Fruit fly (Drosophila melanogaster) whole organism, prepupa: ENCODE results near the gene CG9393.

Experiments
- Blimp-1 ChIP-seq: fragments of 200-800 bp; sonication (Bioruptor generic); optimal IDR thresholded peaks from 3 replicates; lab custom pipeline; 2017; ENCODE audit warnings: missing biosample characterization, missing genetic modification characterization, mild to moderate bottlenecking, moderate library complexity, missing genetic modification reagents
- CG10669 ChIP-seq: fragments of 200-800 bp; sonication (Bioruptor generic); optimal IDR thresholded peaks from 3 replicates; lab custom pipeline; 2018; ENCODE audit warnings: missing biosample characterization, mild to moderate bottlenecking, missing genetic modification characterization, moderate library complexity
- CG11294 ChIP-seq: fragments of 200-800 bp; sonication (Bioruptor generic); IDR thresholded peaks from 2 replicates; pipeline ENCODE4 v1.3.6; 2022; ENCODE audit warnings: missing biosample characterization, missing genetic modification characterization
- CG11762 ChIP-seq: fragments of 200-800 bp; sonication (Bioruptor generic); optimal IDR thresholded peaks from 3 replicates; lab custom pipeline; 2016; ENCODE audit warnings: missing biosample characterization, missing genetic modification characterization; ENCODE audit not compliant: insufficient read depth
- CG15336 ChIP-seq: fragments of 200-800 bp; sonication (Bioruptor generic); IDR thresholded peaks from 2 replicates; pipeline ENCODE4 v1.3.6; 2022; ENCODE audit warnings: missing biosample characterization, missing genetic modification characterization
- CG1621 ChIP-seq: fragments of 200-800 bp; sonication (Bioruptor generic); optimal IDR thresholded peaks from 3 replicates; lab custom pipeline; 2018; ENCODE audit warnings: missing biosample characterization, mild to moderate bottlenecking, missing genetic modification characterization
- CG16779 ChIP-seq: fragments of 200-800 bp; sonication (Bioruptor generic); optimal IDR thresholded peaks from 3 replicates; lab custom pipeline; 2017; ENCODE audit warnings: missing biosample characterization, mild to moderate bottlenecking, missing genetic modification characterization
- CG3032 ChIP-seq: fragments of 200-800 bp; optimal IDR thresholded peaks from 2 replicates; lab custom pipeline; 2019; ENCODE audit warnings: missing biosample characterization, mild to moderate bottlenecking, missing genetic modification characterization, moderate library complexity
- CG3919 ChIP-seq: fragments of 200-800 bp; sonication (Bioruptor generic); optimal IDR thresholded peaks from 3 replicates; lab custom pipeline; 2016; ENCODE audit warnings: missing biosample characterization, missing genetic modification characterization
- CG4318 ChIP-seq: fragments of 200-800 bp; sonication (Bioruptor generic); optimal IDR thresholded peaks from 3 replicates; lab custom pipeline; 2017; ENCODE audit warnings: missing biosample characterization, mild to moderate bottlenecking, missing genetic modification characterization
- CG6163 ChIP-seq: fragments of 200-800 bp; sonication (Bioruptor generic); IDR thresholded peaks from 3 replicates; pipeline ENCODE4 v1.3.6; 2022; ENCODE audit warnings: missing biosample characterization, missing genetic modification characterization
- CG6276 ChIP-seq: fragments of 200-800 bp; sonication (Bioruptor generic); optimal IDR thresholded peaks from 2 replicates; lab custom pipeline; 2017; ENCODE audit warnings: missing biosample characterization, mild to moderate bottlenecking, missing genetic modification characterization
- CG6808 ChIP-seq: fragments of 200-800 bp; sonication (Bioruptor generic); optimal IDR thresholded peaks from 3 replicates; lab custom pipeline; 2017; ENCODE audit warnings: missing biosample characterization, missing genetic modification characterization, mild to moderate bottlenecking, moderate library complexity, missing genetic modification reagents
- CG6854 ChIP-seq: fragments of 200-800 bp; sonication (Bioruptor generic); optimal IDR thresholded peaks from 2 replicates; lab custom pipeline; 2017; ENCODE audit warnings: missing biosample characterization, mild to moderate bottlenecking, missing genetic modification characterization
- CG7368 ChIP-seq: fragments of 200-800 bp; sonication (Bioruptor generic); optimal IDR thresholded peaks from 3 replicates; lab custom pipeline; 2016; ENCODE audit warnings: missing biosample characterization, missing genetic modification characterization
- CG8119 ChIP-seq: fragments of 200-800 bp; sonication (Bioruptor generic); IDR thresholded peaks from 3 replicates; pipeline ENCODE4 v1.3.6; 2022; ENCODE audit warnings: missing biosample characterization, missing genetic modification characterization
- CG8632 ChIP-seq: fragments of 200-800 bp; sonication (Bioruptor generic); optimal IDR thresholded peaks from 3 replicates; lab custom pipeline; 2016; ENCODE audit warnings: missing biosample characterization, missing genetic modification characterization
- CG9139 ChIP-seq: fragments of 200-800 bp; sonication (Bioruptor generic); optimal IDR thresholded peaks from 3 replicates; lab custom pipeline; 2017; ENCODE audit warnings: missing biosample characterization, mild to moderate bottlenecking, missing genetic modification characterization
- Eip75B ChIP-seq: fragments of 200-800 bp; sonication (Bioruptor generic); optimal IDR thresholded peaks from 3 replicates; lab custom pipeline; 2016; ENCODE audit warnings: missing biosample characterization, missing genetic modification characterization
- Eip78C ChIP-seq: fragments of 200-800 bp; sonication (Bioruptor generic); peaks from one replicate; lab custom pipeline; 2016; ENCODE audit warnings: missing biosample characterization, missing genetic modification characterization
- Eip93F ChIP-seq: fragments of 200-800 bp; sonication (Bioruptor generic); optimal IDR thresholded peaks from 2 replicates; lab custom pipeline; 2016; ENCODE audit warnings: missing biosample characterization, mild to moderate bottlenecking, missing genetic modification characterization
- Ets21C ChIP-seq: fragments of 200-800 bp; sonication (Bioruptor generic); optimal IDR thresholded peaks from 3 replicates; lab custom pipeline; 2016; ENCODE audit warnings: missing biosample characterization, missing genetic modification characterization
- Ets96B ChIP-seq: fragments of 200-800 bp; optimal IDR thresholded peaks from 2 replicates; lab custom pipeline; 2019; ENCODE audit warnings: missing biosample characterization, mild to moderate bottlenecking, missing genetic modification characterization, moderate library complexity
- Hr38 ChIP-seq: sonication (Bioruptor generic); optimal IDR thresholded peaks from 2 replicates; lab custom pipeline; 2016; ENCODE audit warnings: missing biosample characterization, missing genetic modification characterization
- Hr39 ChIP-seq: fragments of 200-800 bp; sonication (Bioruptor generic); optimal IDR thresholded peaks from 2 replicates; lab custom pipeline; 2016; ENCODE audit warnings: missing biosample characterization, missing genetic modification characterization
- Hr4 ChIP-seq: fragments of 200-800 bp; sonication (Bioruptor generic); optimal IDR thresholded peaks from 3 replicates; lab custom pipeline; 2016; ENCODE audit warnings: missing biosample characterization, missing genetic modification characterization
- Lpt ChIP-seq: fragments of 200-800 bp; sonication (Bioruptor generic); optimal IDR thresholded peaks from 3 replicates; lab custom pipeline; 2016; ENCODE audit warnings: missing biosample characterization, missing genetic modification characterization
- Smox ChIP-seq: fragments of 200-800 bp; sonication (Bioruptor generic); optimal IDR thresholded peaks from 3 replicates; lab custom pipeline; 2016; ENCODE audit warnings: missing biosample characterization, missing genetic modification characterization
- Sox102F ChIP-seq: fragments of 200-800 bp; sonication (Bioruptor generic); optimal IDR thresholded peaks from 2 replicates; lab custom pipeline; 2016; ENCODE audit warnings: missing biosample characterization, mild to moderate bottlenecking, missing genetic modification characterization
- Sox14 ChIP-seq: fragments of 200-800 bp; sonication (Bioruptor generic); optimal IDR thresholded peaks from 3 replicates; lab custom pipeline; 2016; ENCODE audit warnings: missing biosample characterization, missing genetic modification characterization
- achi ChIP-seq: fragments of 200-800 bp; sonication (Bioruptor generic); optimal IDR thresholded peaks from 3 replicates; lab custom pipeline; 2016; ENCODE audit warnings: missing biosample characterization, missing genetic modification characterization
- acj6 ChIP-seq: fragments of 200-800 bp; sonication (Bioruptor generic); optimal IDR thresholded peaks from 3 replicates; lab custom pipeline; 2016; ENCODE audit warnings: missing biosample characterization, missing genetic modification characterization
- cyc ChIP-seq: fragments of 200-800 bp; sonication (Bioruptor generic); optimal IDR thresholded peaks from 3 replicates; lab custom pipeline; 2016; ENCODE audit warnings: missing biosample characterization, missing genetic modification characterization
- dac ChIP-seq: fragments of 200-800 bp; sonication (Bioruptor generic); optimal IDR thresholded peaks from 2 replicates; lab custom pipeline; 2017; ENCODE audit warnings: missing biosample characterization, mild to moderate bottlenecking, missing genetic modification characterization
- dsx ChIP-seq: fragments of 200-800 bp; optimal IDR thresholded peaks from 3 replicates; lab custom pipeline; 2019; ENCODE audit warnings: missing biosample characterization, mild to moderate bottlenecking, missing genetic modification characterization, moderate library complexity; ENCODE audit not compliant: poor library complexity, severe bottlenecking
- eg ChIP-seq: fragments of 200-800 bp; sonication (Bioruptor generic); IDR thresholded peaks from 3 replicates; pipeline ENCODE4 v1.3.6; 2022; ENCODE audit warnings: missing biosample characterization, missing genetic modification characterization
- fd59A ChIP-seq: fragments of 200-800 bp; sonication (Bioruptor generic); optimal IDR thresholded peaks from 2 replicates; lab custom pipeline; 2017; ENCODE audit warnings: missing biosample characterization, mild to moderate bottlenecking, missing genetic modification characterization, missing genetic modification reagents
- fd85E ChIP-seq: fragments of 200-800 bp; sonication (Bioruptor generic); optimal IDR thresholded peaks from 3 replicates; lab custom pipeline; 2016; ENCODE audit warnings: missing biosample characterization, missing genetic modification characterization
- fkh ChIP-seq: fragments of 200-800 bp; sonication (Bioruptor generic); optimal IDR thresholded peaks from 3 replicates; lab custom pipeline; 2017; ENCODE audit warnings: missing biosample characterization, mild to moderate bottlenecking, missing genetic modification characterization, moderate library complexity
- lz ChIP-seq: fragments of 200-800 bp; sonication (Bioruptor generic); optimal IDR thresholded peaks from 3 replicates; lab custom pipeline; 2016; ENCODE audit warnings: missing biosample characterization, missing genetic modification characterization
- net ChIP-seq: fragments of 200-800 bp; sonication (Bioruptor generic); optimal IDR thresholded peaks from 3 replicates; lab custom pipeline; 2016; ENCODE audit warnings: missing biosample characterization, missing genetic modification characterization
- spab ChIP-seq: fragments of 200-800 bp; sonication (Bioruptor generic); optimal IDR thresholded peaks from 2 replicates; lab custom pipeline; 2017; ENCODE audit warnings: missing biosample characterization, mild to moderate bottlenecking, missing genetic modification characterization, missing genetic modification reagents
- ss ChIP-seq, 2 experiments: fragments of 200-800 bp; sonication (Bioruptor generic); optimal IDR thresholded peaks; 2 replicates in 1 of 2; 3 replicates in 1 of 2; lab custom pipeline; 2017 to 2018; ENCODE audit warnings: mild to moderate bottlenecking in 2 of 2, missing biosample characterization in 2 of 2, missing genetic modification characterization in 2 of 2, moderate library complexity in 1 of 2
- svp ChIP-seq: fragments of 200-800 bp; sonication (Bioruptor generic); peaks from one replicate; lab custom pipeline; 2016; ENCODE audit warnings: missing biosample characterization, missing genetic modification characterization
- topi ChIP-seq: fragments of 200-800 bp; sonication (Bioruptor generic); optimal IDR thresholded peaks from 3 replicates; lab custom pipeline; 2016; ENCODE audit warnings: missing biosample characterization, missing genetic modification characterization
- vri ChIP-seq: fragments of 200-800 bp; sonication (Bioruptor generic); optimal IDR thresholded peaks from 3 replicates; lab custom pipeline; 2016; ENCODE audit warnings: missing biosample characterization, mild to moderate bottlenecking, missing genetic modification characterization

Gene CG9393

dm6 chr3R:9606913-9607804 is 43.7 kb upstream of the CG9393 start:
- TF ChIP-seq vri (no peak), CG4318 (GFP tag; lab: Kevin White, UChicago) (no peak), fkh (GFP tag; lab: Kevin White, UChicago) (peak; percentile 53), svp (GFP tag; lab: Kevin White, UChicago) (peak; percentile 53), Ets21C (GFP tag; lab: Kevin White, UChicago) (no peak), Eip78C (GFP tag; lab: Kevin White, UChicago) (peak; percentile 44), CG7368 (GFP tag; lab: Kevin White, UChicago) (no peak), Hr38 (GFP tag; lab: Kevin White, UChicago) (no peak), Sox14 (no peak), CG6854 (GFP tag; lab: Kevin White, UChicago) (peak; percentile 27), CG11762 (GFP tag; lab: Kevin White, UChicago) (no peak), Blimp-1 (GFP tag; lab: Kevin White, UChicago) (no peak), ss (GFP tag; optimal IDR thresholded peaks at IDR 0.05; lab: Kevin White, UChicago) (peak; percentile 3 to 7), fd85E (no peak)

DNA sequence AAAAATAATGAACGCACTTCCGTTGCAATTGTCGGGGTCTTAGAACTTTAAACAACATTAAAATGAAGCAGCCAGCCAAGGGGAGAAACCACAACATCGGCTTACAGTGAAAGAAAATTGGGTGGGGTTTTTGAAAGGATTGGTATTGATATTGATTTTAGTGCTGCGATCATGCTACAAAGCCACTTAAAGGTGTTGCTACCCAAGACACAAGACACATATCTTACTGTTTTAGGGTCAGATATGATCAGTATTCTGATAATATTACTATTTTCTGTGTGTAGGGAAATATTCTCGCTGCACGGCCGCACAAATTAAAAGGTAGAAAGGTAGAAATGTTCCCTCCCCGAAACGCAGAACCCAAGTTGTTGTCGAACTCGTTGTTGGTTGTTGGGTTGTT is 41.6 kb upstream of the CG9393 start:
- TF ChIP-seq cyc (GFP tag; lab: Kevin White, UChicago) (peak; percentile 56), Eip75B (GFP tag; lab: Kevin White, UChicago) (peak; percentile 65), topi (GFP tag; lab: Kevin White, UChicago) (peak; percentile 54), CG3919 (GFP tag; lab: Kevin White, UChicago) (peak; percentile 75), Hr4 (GFP tag; lab: Kevin White, UChicago) (no peak), CG8632 (peak; percentile 35), Ets21C (GFP tag; lab: Kevin White, UChicago) (peak; percentile 36), achi (peak; percentile 61), Sox14 (peak; percentile 61), CG6276 (no peak), CG1621 (tag; lab: Kevin White, UChicago) (peak; percentile 62), dac (GFP tag; lab: Kevin White, UChicago) (no peak), CG11762 (GFP tag; lab: Kevin White, UChicago) (peak; percentile 17), net (GFP tag; lab: Kevin White, UChicago) (peak; percentile 31), CG16779 (tag; lab: Kevin White, UChicago) (peak; percentile 25), Blimp-1 (GFP tag; lab: Kevin White, UChicago) (no peak), CG10669 (GFP tag; lab: Kevin White, UChicago) (peak; percentile 69), lz (GFP tag; lab: Kevin White, UChicago) (peak; percentile 47), CG15336 (GFP tag; lab: Robert Waterston, UW) (peak; percentile 43; the same call in 1 of the 2 replicates), fd59A (GFP tag; lab: Kevin White, UChicago) (peak; percentile 63), CG6808 (GFP tag; lab: Kevin White, UChicago) (peak; percentile 64), CG9139 (no peak), eg (GFP tag; lab: Robert Waterston, UW) (no peak), Smox (GFP tag; lab: Kevin White, UChicago) (peak; percentile 53), Lpt (GFP tag; lab: Kevin White, UChicago) (peak; percentile 28), CG6854 (GFP tag; lab: Kevin White, UChicago) (peak; percentile 7), vri (peak; percentile 13), fkh (GFP tag; lab: Kevin White, UChicago) (no peak), acj6 (GFP tag; lab: Kevin White, UChicago) (peak; percentile 62), dsx (GFP tag; lab: Kevin White, UChicago) (peak; percentile 61), Hr39 (GFP tag; lab: Kevin White, UChicago) (peak; percentile 57), CG6163 (GFP tag; lab: Robert Waterston, UW) (peak; percentile 65; the same call in 2 of the 3 replicates), CG8119 (GFP tag; lab: Robert Waterston, UW) (peak; percentile 39; the same call in 1 of the 3 replicates), Ets96B (tag; lab: Kevin White, UChicago) (peak; percentile 71), Sox102F (peak; percentile 44), CG3032 (peak; percentile 63), spab (GFP tag; lab: Kevin White, UChicago) (peak; percentile 65), Hr38 (GFP tag; lab: Kevin White, UChicago) (no peak), Eip93F (GFP tag; lab: Kevin White, UChicago) (no peak), CG11294 (GFP tag; lab: Robert Waterston, UW) (no peak), ss (GFP tag; optimal IDR thresholded peaks at IDR 0.05; lab: Kevin White, UChicago) (peak; percentile 28 to 35)
